Worm (Caenorhabditis elegans) whole organism, L4 larva: ENCODE results near the gene let-2.

Source experiments
- F26F4.8 ChIP-seq: fragments of 200-800 bp; sonication (Bioruptor generic); conservative IDR thresholded peaks from 2 replicates; pipeline ENCODE4 v1.3.6; 2022; ENCODE audit warnings: missing genetic modification characterization, missing compliant biosample characterization
- F49E8.2 ChIP-seq: sonication (generic microtip); optimal IDR thresholded peaks from 2 replicates; lab custom pipeline; 2016; ENCODE audit warnings: missing compliant biosample characterization, mild to moderate bottlenecking, missing genetic modification characterization, borderline replicate concordance
- T26A8.4 ChIP-seq: fragments of 200-800 bp; sonication (Bioruptor generic); IDR thresholded peaks from 2 replicates; pipeline ENCODE4 v1.3.6; 2022; ENCODE audit warnings: missing genetic modification characterization, missing compliant biosample characterization
- Y105C5A.15 ChIP-seq: fragments of 200-800 bp; sonication (Bioruptor generic); IDR thresholded peaks from 2 replicates; pipeline ENCODE4 v1.3.6; 2022; ENCODE audit warnings: missing genetic modification characterization, missing compliant biosample characterization
- Y48G9A.11 ChIP-seq: fragments of 200-800 bp; sonication (Bioruptor generic); IDR thresholded peaks from 2 replicates; pipeline ENCODE4 v1.3.6; 2022; ENCODE audit warnings: missing genetic modification reagents, missing genetic modification characterization, missing compliant biosample characterization
- ZK546.5 ChIP-seq, 2 experiments: sonication (generic microtip); optimal IDR thresholded peaks; 2 replicates each; lab custom pipeline; 2017; ENCODE audit warnings: missing biosample characterization in 2 of 2, missing genetic modification characterization in 2 of 2
- aha-1 ChIP-seq: fragments of 150-350 bp; peaks from one replicate; lab custom pipeline; 2014; ENCODE audit warnings: missing biosample characterization, missing genetic modification characterization
- ama-1 ChIP-seq: fragments of 150-350 bp; optimal IDR thresholded peaks from 2 replicates; lab custom pipeline; 2014; ENCODE audit warnings: inconsistent platforms, mixed read lengths
- ceh-32 ChIP-seq: sonication (generic microtip); optimal IDR thresholded peaks from 2 replicates; lab custom pipeline; 2016; ENCODE audit warnings: mild to moderate bottlenecking, missing genetic modification characterization, missing compliant biosample characterization; ENCODE audit not compliant: poor library complexity
- ctbp-1 ChIP-seq: fragments of 200-800 bp; sonication (Bioruptor generic); IDR thresholded peaks from 2 replicates; pipeline ENCODE4 v1.3.6; 2022; ENCODE audit warnings: missing genetic modification reagents, missing genetic modification characterization, missing compliant biosample characterization
- daf-19 ChIP-seq: fragments of 200-800 bp; sonication (Bioruptor generic); conservative IDR thresholded peaks from 2 replicates; pipeline ENCODE4 v1.3.6; 2022; ENCODE audit warnings: missing genetic modification characterization, missing compliant biosample characterization
- dmd-8 ChIP-seq: fragments of 200-800 bp; sonication (Bioruptor generic); IDR thresholded peaks from 2 replicates; pipeline ENCODE4 v1.3.6; 2022; ENCODE audit warnings: missing genetic modification characterization, missing compliant biosample characterization
- dpl-1 ChIP-seq: fragments of 150-350 bp; optimal IDR thresholded peaks from 2 replicates; lab custom pipeline; 2014; ENCODE audit warnings: missing biosample characterization, missing genetic modification reagents, missing genetic modification characterization
- duxl-1 ChIP-seq: sonication (generic microtip); optimal IDR thresholded peaks from 2 replicates; lab custom pipeline; 2016; ENCODE audit warnings: mild to moderate bottlenecking, missing genetic modification characterization, moderate library complexity, missing compliant biosample characterization; ENCODE audit not compliant: poor library complexity
- egl-27 ChIP-seq: sonication (generic microtip); optimal IDR thresholded peaks from 3 replicates; lab custom pipeline; 2017; ENCODE audit warnings: missing biosample characterization, missing genetic modification reagents, missing genetic modification characterization
- gei-8 ChIP-seq: fragments of 200-800 bp; sonication (Bioruptor generic); optimal IDR thresholded peaks from 2 replicates; lab custom pipeline; 2018; ENCODE audit warnings: mild to moderate bottlenecking, missing genetic modification characterization, missing compliant biosample characterization
- hlh-11 ChIP-seq: fragments of 200-800 bp; sonication (Bioruptor generic); optimal IDR thresholded peaks from 2 replicates; lab custom pipeline; 2018; ENCODE audit warnings: mild to moderate bottlenecking, missing genetic modification characterization, missing compliant biosample characterization
- hlh-30 ChIP-seq: sonication (generic microtip); optimal IDR thresholded peaks from 2 replicates; lab custom pipeline; 2017; ENCODE audit warnings: antibody characterized with exemption, mild to moderate bottlenecking, missing genetic modification characterization, missing compliant biosample characterization; ENCODE audit not compliant: insufficient read depth
- lin-13 ChIP-seq: fragments of 150-350 bp; optimal IDR thresholded peaks from 2 replicates; lab custom pipeline; 2014; ENCODE audit warnings: missing biosample characterization, missing genetic modification reagents, missing genetic modification characterization
- lin-29 ChIP-seq: fragments of 200-800 bp; sonication (Bioruptor generic); IDR thresholded peaks from 2 replicates; pipeline ENCODE4 v1.3.6; 2022; ENCODE audit warnings: missing genetic modification reagents, missing genetic modification characterization, missing compliant biosample characterization
- madf-5 ChIP-seq, 2 experiments: fragments of 200-800 bp; sonication (Bioruptor generic); IDR thresholded peaks; 2 replicates each; pipeline ENCODE4 v1.3.6; 2022; ENCODE audit warnings: missing compliant biosample characterization in 2 of 2, missing genetic modification characterization in 2 of 2
- mdl-1 ChIP-seq, 2 experiments: fragments of 150-350 bp in 1 of 2; sonication (generic microtip) in 1 of 2; optimal IDR thresholded peaks; 2 replicates each; lab custom pipeline; 2014 to 2017; ENCODE audit warnings: missing biosample characterization in 2 of 2, missing genetic modification characterization in 2 of 2
- mep-1 ChIP-seq: fragments of 150-350 bp; sonication (generic microtip); optimal IDR thresholded peaks from 3 replicates; lab custom pipeline; 2014; ENCODE audit warnings: missing biosample characterization, missing genetic modification characterization
- mxl-2 ChIP-seq: fragments of 200-800 bp; sonication (Bioruptor generic); conservative IDR thresholded peaks from 2 replicates; pipeline ENCODE4 v1.3.6; 2022; ENCODE audit warnings: missing genetic modification reagents, missing genetic modification characterization, missing compliant biosample characterization
- mxl-3 ChIP-seq: fragments of 200-800 bp; sonication (Bioruptor generic); optimal IDR thresholded peaks from 2 replicates; lab custom pipeline; 2018; ENCODE audit warnings: mild to moderate bottlenecking, missing genetic modification characterization, missing compliant biosample characterization
- nhr-111 ChIP-seq: fragments of 200-800 bp; sonication (Bioruptor generic); optimal IDR thresholded peaks from 2 replicates; lab custom pipeline; 2018; ENCODE audit warnings: mild to moderate bottlenecking, missing genetic modification characterization, missing compliant biosample characterization
- nhr-25 ChIP-seq: sonication (generic microtip); optimal IDR thresholded peaks from 2 replicates; lab custom pipeline; 2017; ENCODE audit warnings: missing genetic modification characterization, mild to moderate bottlenecking, missing compliant biosample characterization, antibody characterized with exemption, moderate library complexity, borderline replicate concordance; ENCODE audit not compliant: insufficient read depth
- nhr-28 ChIP-seq: fragments of 150-350 bp; optimal IDR thresholded peaks from 2 replicates; lab custom pipeline; 2014; ENCODE audit warnings: missing biosample characterization, missing genetic modification characterization
- nhr-48 ChIP-seq: sonication (generic microtip); optimal IDR thresholded peaks from 2 replicates; lab custom pipeline; 2016; ENCODE audit warnings: mild to moderate bottlenecking, missing genetic modification characterization, missing compliant biosample characterization
- pha-4 ChIP-seq, 2 experiments: fragments of 150-350 bp in 1 of 2; fragments of 200-800 bp in 1 of 2; sonication (Bioruptor generic) in 1 of 2; IDR thresholded peaks in 1 of 2; optimal IDR thresholded peaks in 1 of 2; 2 replicates each; pipeline versions ENCODE4 v1.3.6 to Lab custom; 2014 to 2022; ENCODE audit warnings: missing genetic modification characterization in 2 of 2, missing genetic modification reagents in 2 of 2, missing biosample characterization in 1 of 2, missing compliant biosample characterization in 1 of 2
- set-16 ChIP-seq: fragments of 200-800 bp; sonication (Bioruptor generic); IDR thresholded peaks from 2 replicates; pipeline ENCODE4 v1.3.6; 2022; ENCODE audit warnings: missing genetic modification reagents, missing genetic modification characterization, missing compliant biosample characterization
- snpc-4 ChIP-seq: fragments of 150-350 bp; optimal IDR thresholded peaks from 2 replicates; lab custom pipeline; 2014; ENCODE audit warnings: missing biosample characterization, missing genetic modification characterization
- spr-3 ChIP-seq: fragments of 200-800 bp; sonication (Bioruptor generic); optimal IDR thresholded peaks from 2 replicates; lab custom pipeline; 2018; ENCODE audit warnings: mild to moderate bottlenecking, missing genetic modification characterization, missing compliant biosample characterization
- tra-1 ChIP-seq: fragments of 200-800 bp; sonication (Bioruptor generic); IDR thresholded peaks from 2 replicates; pipeline ENCODE4 v1.3.6; 2022; ENCODE audit warnings: missing genetic modification reagents, missing genetic modification characterization, missing compliant biosample characterization
- unc-39 ChIP-seq: sonication (generic microtip); optimal IDR thresholded peaks from 2 replicates; lab custom pipeline; 2017; ENCODE audit warnings: missing biosample characterization, missing genetic modification characterization
- zag-1 ChIP-seq: fragments of 150-350 bp; optimal IDR thresholded peaks from 2 replicates; lab custom pipeline; 2014; ENCODE audit warnings: missing biosample characterization, missing genetic modification characterization
- zfp-2 ChIP-seq: sonication (generic microtip); optimal IDR thresholded peaks from 2 replicates; lab custom pipeline; 2016; ENCODE audit warnings: mild to moderate bottlenecking, missing genetic modification characterization, missing compliant biosample characterization
- ztf-11 ChIP-seq: fragments of 150-350 bp; optimal IDR thresholded peaks from 2 replicates; lab custom pipeline; 2014; ENCODE audit warnings: missing biosample characterization, missing genetic modification characterization

let-2 gene

ce11 chrX:16389273-16389672 is at the start of gene let-2:
Gene let-2, minus strand, starts transcription at chrX:16389340.
- TF ChIP-seq nhr-25 (tag; lab: Kevin White, UChicago), result no peak
- no peak for TF ChIP-seq lin-29 (GFP tag; lab: Robert Waterston, UW)
- TF ChIP-seq ztf-11 (tag; lab: Kevin White, UChicago), result no peak
- TF ChIP-seq tra-1 (GFP tag; lab: Robert Waterston, UW), result 0 out of 2 replicates have a peak, but pooled peaks have one; percentile 16
- peak; percentile 67 for TF ChIP-seq set-16
- no peak for TF ChIP-seq egl-27 (tag; lab: Kevin White, UChicago)
- no peak for TF ChIP-seq Y48G9A.11
- TF ChIP-seq ama-1 (lab: Kevin White, UChicago), result no peak
- no peak for TF ChIP-seq snpc-4
- TF ChIP-seq hlh-11 (tag; lab: Kevin White, UChicago), result peak; percentile 37
- no peak for TF ChIP-seq ctbp-1
- TF ChIP-seq spr-3 (GFP tag; lab: Kevin White, UChicago), result no peak
- no peak for TF ChIP-seq nhr-111 (GFP tag; lab: Kevin White, UChicago)
- no peak for TF ChIP-seq madf-5 (GFP tag; IDR thresholded peaks at IDR 0.05; lab: Robert Waterston, UW)
- no peak for TF ChIP-seq mxl-2 (GFP tag; lab: Robert Waterston, UW)
- no peak for TF ChIP-seq F49E8.2 (tag; lab: Kevin White, UChicago)
- TF ChIP-seq, all 104 proteins: peak for 3

ce11 chrX:16432143-16432542 is 43.0 kb upstream of the let-2 start, which contains the start of gene F38E9.6:
Gene F38E9.6, plus strand, starts transcription at chrX:16432443.
- TF ChIP-seq duxl-1 (tag; lab: Kevin White, UChicago) (no peak), ama-1 (lab: Kevin White, UChicago) (no peak), F49E8.2 (tag; lab: Kevin White, UChicago) (no peak), pha-4 (GFP tag; IDR thresholded peaks at IDR 0.05; lab: Robert Waterston, UW) (no peak), pha-4 (tag; optimal IDR thresholded peaks at IDR 0.05; lab: Kevin White, UChicago) (no peak), mep-1 (tag; lab: Kevin White, UChicago) (no peak), tra-1 (GFP tag; lab: Robert Waterston, UW) (no peak), lin-13 (no peak)

- TF ChIP-seq gei-8 (GFP tag; lab: Kevin White, UChicago), result no peak
- TF ChIP-seq F26F4.8 (GFP tag; lab: Robert Waterston, UW), result no peak
Measured at ce11 chrX:16418396-16418795, 29.3 kb upstream of the let-2 start.

ce11 chrX:16416790-16417330 is 27.7 kb upstream of the let-2 start, which contains the start of gene eat-17:
Gene eat-17, minus strand, starts transcription at chrX:16416840.
- no peak for TF ChIP-seq nhr-48 (tag; lab: Kevin White, UChicago)
- peak; percentile 54 for TF ChIP-seq set-16
- TF ChIP-seq aha-1 (tag; lab: Kevin White, UChicago), result peak; percentile 31
- no peak for TF ChIP-seq ceh-32 (tag; lab: Kevin White, UChicago)
- TF ChIP-seq unc-39 (tag; lab: Kevin White, UChicago), result no peak

- TF ChIP-seq unc-39 (tag; lab: Kevin White, UChicago), result no peak
- TF ChIP-seq mxl-3 (GFP tag; lab: Kevin White, UChicago), result peak; percentile 63
- TF ChIP-seq dmd-8, result no peak
- TF ChIP-seq Y105C5A.15, result no peak
- no peak for TF ChIP-seq zag-1 (tag; lab: Kevin White, UChicago)
- TF ChIP-seq dpl-1 (GFP tag; lab: Kevin White, UChicago), result no peak
- no peak for TF ChIP-seq spr-3 (GFP tag; lab: Kevin White, UChicago)
- peak; percentile 66 for TF ChIP-seq nhr-28 (tag; lab: Kevin White, UChicago)
- no peak for TF ChIP-seq T26A8.4 (GFP tag; lab: Robert Waterston, UW)
- TF ChIP-seq zfp-2 (tag; lab: Kevin White, UChicago), result no peak
- TF ChIP-seq ZK546.5 (tag; optimal IDR thresholded peaks at IDR 0.05; lab: Kevin White, UChicago), result no peak
- peak; percentile 37 for TF ChIP-seq hlh-11 (tag; lab: Kevin White, UChicago)
- 0 out of 2 replicates have a peak, but pooled peaks have one; percentile 13 for TF ChIP-seq daf-19 (GFP tag; lab: Robert Waterston, UW)
- TF ChIP-seq hlh-30 (tag; lab: Kevin White, UChicago), result peak; percentile 19
- peak; percentile 73 for TF ChIP-seq nhr-25 (tag; lab: Kevin White, UChicago)
- peak; percentile 57 to 79 for TF ChIP-seq mdl-1 (tag; optimal IDR thresholded peaks at IDR 0.05; lab: Kevin White, UChicago)
Measured at ce11 chrX:16414572-16414971, 25.4 kb upstream of the let-2 start.
